Worm (Caenorhabditis elegans) whole organism, L4 larva: Measurements from ENCODE around the gene gcy-21.
"Not testable (repeated sequence)": the region's sequence is repeated elsewhere in the genome, so short reads cannot be mapped to it uniquely, and the experiment has no call there.

ENCODE experiments used
- F26F4.8 ChIP-seq: fragments of 200-800 bp; sonication (Bioruptor generic); conservative IDR thresholded peaks from 2 replicates; pipeline ENCODE4 v1.3.6; 2022; ENCODE audit warnings: missing genetic modification characterization, missing compliant biosample characterization
- R02D3.7 ChIP-seq: fragments of 150-350 bp; sonication (generic microtip); optimal IDR thresholded peaks from 3 replicates; lab custom pipeline; 2014; ENCODE audit warnings: missing biosample characterization, missing genetic modification characterization
- Y48G9A.11 ChIP-seq: fragments of 200-800 bp; sonication (Bioruptor generic); IDR thresholded peaks from 2 replicates; pipeline ENCODE4 v1.3.6; 2022; ENCODE audit warnings: missing genetic modification reagents, missing genetic modification characterization, missing compliant biosample characterization
- aha-1 ChIP-seq: fragments of 150-350 bp; peaks from one replicate; lab custom pipeline; 2014; ENCODE audit warnings: missing biosample characterization, missing genetic modification characterization
- ceh-28 ChIP-seq: fragments of 150-350 bp; optimal IDR thresholded peaks from 2 replicates; lab custom pipeline; 2014; ENCODE audit warnings: missing biosample characterization, missing genetic modification reagents, missing genetic modification characterization
- ceh-44 ChIP-seq: fragments of 200-800 bp; sonication (Bioruptor generic); IDR thresholded peaks from 2 replicates; pipeline ENCODE4 v1.3.6; 2022; ENCODE audit warnings: missing genetic modification reagents, missing genetic modification characterization, missing compliant biosample characterization
- daf-16 ChIP-seq, 3 experiments: sonication (generic microtip); optimal IDR thresholded peaks; 2 replicates each; lab custom pipeline; 2016 to 2017; ENCODE audit warnings: missing genetic modification characterization in 3 of 3, missing genetic modification reagents in 3 of 3, mild to moderate bottlenecking in 2 of 3, missing compliant biosample characterization in 2 of 3, missing biosample characterization in 1 of 3, moderate library complexity in 1 of 3
- dmd-6 ChIP-seq: fragments of 200-800 bp; sonication (Bioruptor generic); IDR thresholded peaks from 2 replicates; pipeline ENCODE4 v1.3.6; 2022; ENCODE audit warnings: missing genetic modification reagents, missing genetic modification characterization, missing compliant biosample characterization
- dmd-8 ChIP-seq: fragments of 200-800 bp; sonication (Bioruptor generic); IDR thresholded peaks from 2 replicates; pipeline ENCODE4 v1.3.6; 2022; ENCODE audit warnings: missing genetic modification characterization, missing compliant biosample characterization
- fkh-10 ChIP-seq: fragments of 150-350 bp; optimal IDR thresholded peaks from 2 replicates; lab custom pipeline; 2014; ENCODE audit warnings: missing biosample characterization, missing genetic modification reagents, missing genetic modification characterization
- hlh-11 ChIP-seq: fragments of 200-800 bp; sonication (Bioruptor generic); optimal IDR thresholded peaks from 2 replicates; lab custom pipeline; 2018; ENCODE audit warnings: mild to moderate bottlenecking, missing genetic modification characterization, missing compliant biosample characterization
- lin-1 ChIP-seq: fragments of 200-800 bp; sonication (Bioruptor generic); IDR thresholded peaks from 2 replicates; pipeline ENCODE4 v1.3.6; 2022; ENCODE audit warnings: missing genetic modification reagents, missing genetic modification characterization, missing compliant biosample characterization
- lin-13 ChIP-seq: fragments of 150-350 bp; optimal IDR thresholded peaks from 2 replicates; lab custom pipeline; 2014; ENCODE audit warnings: missing biosample characterization, missing genetic modification reagents, missing genetic modification characterization
- lin-39 ChIP-seq: fragments of 150-350 bp; optimal IDR thresholded peaks from 2 replicates; lab custom pipeline; 2014; ENCODE audit warnings: missing biosample characterization, missing genetic modification reagents, missing genetic modification characterization
- madf-5 ChIP-seq, 2 experiments: fragments of 200-800 bp; sonication (Bioruptor generic); IDR thresholded peaks; 2 replicates each; pipeline ENCODE4 v1.3.6; 2022; ENCODE audit warnings: missing compliant biosample characterization in 2 of 2, missing genetic modification characterization in 2 of 2
- mdl-1 ChIP-seq, 2 experiments: fragments of 150-350 bp in 1 of 2; sonication (generic microtip) in 1 of 2; optimal IDR thresholded peaks; 2 replicates each; lab custom pipeline; 2014 to 2017; ENCODE audit warnings: missing biosample characterization in 2 of 2, missing genetic modification characterization in 2 of 2
- mxl-2 ChIP-seq: fragments of 200-800 bp; sonication (Bioruptor generic); conservative IDR thresholded peaks from 2 replicates; pipeline ENCODE4 v1.3.6; 2022; ENCODE audit warnings: missing genetic modification reagents, missing genetic modification characterization, missing compliant biosample characterization
- mxl-3 ChIP-seq: fragments of 200-800 bp; sonication (Bioruptor generic); optimal IDR thresholded peaks from 2 replicates; lab custom pipeline; 2018; ENCODE audit warnings: mild to moderate bottlenecking, missing genetic modification characterization, missing compliant biosample characterization
- nhr-102 ChIP-seq: sonication (generic microtip); optimal IDR thresholded peaks from 2 replicates; lab custom pipeline; 2016; ENCODE audit warnings: mild to moderate bottlenecking, missing genetic modification characterization, moderate library complexity, missing compliant biosample characterization
- nhr-28 ChIP-seq: fragments of 150-350 bp; optimal IDR thresholded peaks from 2 replicates; lab custom pipeline; 2014; ENCODE audit warnings: missing biosample characterization, missing genetic modification characterization
- php-3 ChIP-seq: fragments of 200-800 bp; sonication (Bioruptor generic); IDR thresholded peaks from 2 replicates; pipeline ENCODE4 v1.3.6; 2022; ENCODE audit warnings: missing genetic modification reagents, missing genetic modification characterization, missing compliant biosample characterization
- pqm-1 ChIP-seq: sonication (generic microtip); optimal IDR thresholded peaks from 2 replicates; lab custom pipeline; 2017; ENCODE audit warnings: missing biosample characterization, missing genetic modification characterization
- skn-1 ChIP-seq: fragments of 150-350 bp; optimal IDR thresholded peaks from 2 replicates; lab custom pipeline; 2014; ENCODE audit warnings: missing biosample characterization, missing genetic modification characterization
- snpc-1.2 ChIP-seq: fragments of 200-800 bp; sonication (Bioruptor generic); IDR thresholded peaks from 2 replicates; pipeline ENCODE4 v1.3.6; 2022; ENCODE audit warnings: missing genetic modification reagents, missing genetic modification characterization, missing compliant biosample characterization
- snpc-4 ChIP-seq: fragments of 150-350 bp; optimal IDR thresholded peaks from 2 replicates; lab custom pipeline; 2014; ENCODE audit warnings: missing biosample characterization, missing genetic modification characterization
- unc-62 ChIP-seq, 3 experiments: fragments of 150-350 bp in 1 of 3; sonication (generic microtip); optimal IDR thresholded peaks in 2 of 3; peaks in 1 of 3; 1 replicate in 1 of 3; 2 replicates in 2 of 3; lab custom pipeline; 2014 to 2017; ENCODE audit warnings: missing biosample characterization in 3 of 3, missing genetic modification characterization in 3 of 3, missing genetic modification reagents in 3 of 3, missing genotype in 1 of 3
- ztf-11 ChIP-seq: fragments of 150-350 bp; optimal IDR thresholded peaks from 2 replicates; lab custom pipeline; 2014; ENCODE audit warnings: missing biosample characterization, missing genetic modification characterization
- ztf-7 ChIP-seq: fragments of 150-350 bp; optimal IDR thresholded peaks from 2 replicates; lab custom pipeline; 2014; ENCODE audit warnings: missing biosample characterization, missing genetic modification characterization

The gcy-21 gene

ce11 chrII:2659364-2659763 is at the start of gene gcy-21:
TSS of gene gcy-21 (plus strand) at chrII:2659664.
- TF ChIP-seq snpc-4 (tag; lab: Kevin White, UChicago) = no peak
- TF ChIP-seq, all 104 proteins: peak for 0

ce11 chrII:2610202-2610912 is 49.1 kb upstream of the gcy-21 start, which contains the start of gene sri-38:
TSS of gene sri-38 (plus strand) at chrII:2610862.
- no peak for TF ChIP-seq R02D3.7
- TF ChIP-seq lin-1 (GFP tag; lab: Robert Waterston, UW) = peak; percentile 49; the same call in 1 of the 2 replicates
- TF ChIP-seq mxl-2 (GFP tag; lab: Robert Waterston, UW) = no peak
- TF ChIP-seq nhr-28 (tag; lab: Kevin White, UChicago) = peak; percentile 65
- peak; percentile 17 for TF ChIP-seq mxl-3 (GFP tag; lab: Kevin White, UChicago)
- no peak for TF ChIP-seq lin-39 (tag; lab: Kevin White, UChicago)
- peak; percentile 67 for TF ChIP-seq hlh-11 (tag; lab: Kevin White, UChicago)
- no peak for TF ChIP-seq ceh-44
- TF ChIP-seq pqm-1 (tag; lab: Kevin White, UChicago) = peak; percentile 77
- TF ChIP-seq dmd-6 (GFP tag; lab: Robert Waterston, UW) = peak; percentile 62
- TF ChIP-seq daf-16 (GFP tag; optimal IDR thresholded peaks at IDR 0.05; lab: Kevin White, UChicago) = no peak
- TF ChIP-seq daf-16 (tag; optimal IDR thresholded peaks at IDR 0.05; lab: Kevin White, UChicago) = peak; percentile 49
- peak; percentile 72 for TF ChIP-seq php-3 (GFP tag; lab: Robert Waterston, UW)
- peak; percentile 45 for TF ChIP-seq nhr-102
- TF ChIP-seq ceh-28 (tag; lab: Kevin White, UChicago) = no peak
- no peak for TF ChIP-seq dmd-8 (GFP tag; lab: Robert Waterston, UW)
- no peak for TF ChIP-seq ztf-7
- TF ChIP-seq mdl-1 (tag; optimal IDR thresholded peaks at IDR 0.05; lab: Kevin White, UChicago) = peak in 1 of 2 experiments; percentile 3

- TF ChIP-seq Y48G9A.11 (GFP tag; lab: Robert Waterston, UW) = no peak
- no peak for TF ChIP-seq madf-5 (GFP tag; IDR thresholded peaks at IDR 0.05; lab: Robert Waterston, UW)
- TF ChIP-seq F26F4.8 (GFP tag; lab: Robert Waterston, UW) = no peak
- TF ChIP-seq ceh-44 = no peak
- TF ChIP-seq fkh-10 (GFP tag; lab: Kevin White, UChicago) = no peak
Observed at ce11 chrII:2611009-2611408, 48.5 kb upstream of the gcy-21 start.

ce11 chrII:2612278-2612677 is 47.2 kb upstream of the gcy-21 start, which contains the start of gene D2062.13:
TSS of gene D2062.13 (plus strand) at chrII:2612578.
- TF ChIP-seq ztf-11 (tag; lab: Kevin White, UChicago); lin-13 (GFP tag; lab: Kevin White, UChicago); skn-1 (tag; lab: Kevin White, UChicago): not testable (repeated sequence)

ce11 chrII:2616634-2617033 is 42.8 kb upstream of the gcy-21 start, which contains the start of gene msrp-5:
TSS of gene msrp-5 (plus strand) at chrII:2616934.
- TF ChIP-seq ztf-7; mxl-2 (GFP tag; lab: Robert Waterston, UW); snpc-1.2 (GFP tag; lab: Robert Waterston, UW): not testable (repeated sequence)

ce11 chrII:2619148-2619547 is 40.3 kb upstream of the gcy-21 start, which contains the start of gene msrp-6:
TSS of gene msrp-6 (plus strand) at chrII:2619448.
- TF ChIP-seq aha-1 (tag; lab: Kevin White, UChicago) (peak; percentile 25), unc-62 (GFP tag; optimal IDR thresholded peaks at IDR 0.05 in 1 of 2; lab: Kevin White, UChicago) (peak in 1 of 2 experiments; percentile 28)
- not testable (repeated sequence) for TF ChIP-seq unc-62 (tag; optimal IDR thresholded peaks at IDR 0.05; lab: Kevin White, UChicago)
